Fruit fly (Drosophila melanogaster) S2 (cell line): Measurements from ENCODE around the gene Gclm.

Source experiments
- CG8478 ChIP-seq: fragments of >200 bp; optimal IDR thresholded peaks from 2 replicates; lab custom pipeline; 2018
- CTCF ChIP-seq, 2 experiments: fragments of >200 bp; optimal IDR thresholded peaks; 2 replicates each; lab custom pipeline; 2018

The Gclm gene

DNA sequence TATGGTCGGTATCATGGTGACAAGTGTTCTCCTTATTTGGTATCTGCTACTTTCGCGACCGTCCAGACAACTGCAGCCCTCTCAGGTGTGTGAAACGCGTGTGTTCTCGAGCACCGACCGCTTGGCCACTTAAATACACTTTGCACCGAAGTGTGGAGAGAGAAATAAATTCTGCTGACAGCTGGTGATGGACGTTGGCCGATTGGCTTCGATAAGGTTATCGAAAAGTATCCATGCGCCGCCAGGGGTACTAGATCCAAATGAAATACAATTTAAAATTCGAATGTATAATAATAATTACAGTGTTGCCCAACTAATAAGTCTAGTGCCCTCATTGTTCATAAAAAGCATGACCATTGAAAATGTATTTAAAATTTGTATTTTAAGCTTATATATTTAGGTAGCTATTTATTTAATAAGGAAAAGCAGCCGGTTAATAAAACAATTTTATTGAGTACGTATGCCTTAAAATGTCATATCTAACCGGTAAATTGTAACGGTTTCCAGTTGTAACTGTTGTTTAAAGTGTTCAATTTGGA lies at the start of gene Gclm, which contains the start of gene CG17625:
TSS of gene Gclm (minus strand) at position 175 of the 539 bp plus-strand sequence.
TSS of gene CG17625 (plus strand) at position 514 of the 539 bp plus-strand sequence.
- TF ChIP-seq CTCF (optimal IDR thresholded peaks at IDR 0.05; lab: Kevin White, UChicago) (no peak), CG8478 (lab: Kevin White, UChicago) (no peak)

DNA sequence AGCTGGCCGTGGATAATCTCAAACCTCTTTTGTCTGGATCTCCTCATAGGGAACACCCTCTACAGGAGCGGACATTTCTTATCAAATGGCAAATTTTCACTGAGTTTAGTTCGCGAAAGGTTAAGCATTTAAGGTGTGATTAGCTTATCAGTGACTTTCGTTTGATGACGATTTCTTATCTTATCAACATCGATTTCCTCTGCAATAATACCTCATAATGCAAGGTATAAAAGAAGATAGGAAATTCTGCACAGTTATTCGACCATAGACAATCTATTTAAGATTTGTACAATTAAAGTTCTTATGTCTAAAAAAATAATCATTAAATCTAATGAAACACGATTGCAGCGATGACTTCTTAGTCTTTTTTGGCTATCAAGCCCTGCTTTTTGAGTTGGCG lies 47.4 kb upstream of the Gclm start, which contains the start of gene Takl2:
TSS of gene Takl2 (minus strand) at position 101 of the 400 bp plus-strand sequence.
- no peak for TF ChIP-seq CTCF (optimal IDR thresholded peaks at IDR 0.05; lab: Kevin White, UChicago)
- no peak for TF ChIP-seq CG8478 (lab: Kevin White, UChicago)

DNA sequence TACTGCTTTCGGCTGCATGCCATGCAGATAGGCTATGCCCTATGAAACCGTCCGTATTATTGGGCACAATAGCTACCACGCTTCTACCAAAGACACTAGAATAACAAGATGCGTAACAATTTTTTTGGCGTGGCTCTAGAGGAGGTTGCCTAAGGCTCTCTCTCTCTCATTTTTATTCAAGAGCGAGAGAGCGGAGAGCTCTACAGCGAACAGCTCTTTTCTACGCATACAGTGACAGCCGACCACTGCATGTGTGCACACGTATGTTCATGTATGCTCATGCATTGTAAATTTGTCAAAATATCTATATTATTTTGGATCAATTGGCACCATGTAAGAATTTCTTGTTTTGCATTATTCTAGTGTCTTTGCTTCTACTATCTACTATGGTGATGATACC lies 46.7 kb upstream of the Gclm start:
- TF ChIP-seq CG8478 (lab: Kevin White, UChicago): no peak
- no peak for TF ChIP-seq CTCF (optimal IDR thresholded peaks at IDR 0.05; lab: Kevin White, UChicago)

DNA sequence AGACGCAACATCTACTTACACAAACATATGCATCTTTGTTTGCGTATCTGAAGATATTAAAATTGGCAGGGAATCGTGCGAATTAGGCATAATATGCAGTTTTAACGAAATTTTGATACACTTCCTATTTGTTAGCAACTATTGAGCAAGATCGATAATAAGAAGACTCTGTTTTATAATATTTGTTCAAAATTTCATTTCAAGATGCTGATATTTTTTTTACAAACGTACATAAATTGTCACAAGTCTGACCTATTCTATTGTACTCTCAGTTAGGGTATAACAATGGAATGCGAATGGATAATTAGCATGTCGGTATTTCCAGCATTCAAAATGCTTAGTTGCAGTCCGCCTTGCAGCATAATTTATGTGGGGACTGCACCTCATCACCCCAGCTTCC lies 41.5 kb upstream of the Gclm start:
- TF ChIP-seq CTCF (optimal IDR thresholded peaks at IDR 0.05; lab: Kevin White, UChicago) (no peak), CG8478 (lab: Kevin White, UChicago) (no peak)

DNA sequence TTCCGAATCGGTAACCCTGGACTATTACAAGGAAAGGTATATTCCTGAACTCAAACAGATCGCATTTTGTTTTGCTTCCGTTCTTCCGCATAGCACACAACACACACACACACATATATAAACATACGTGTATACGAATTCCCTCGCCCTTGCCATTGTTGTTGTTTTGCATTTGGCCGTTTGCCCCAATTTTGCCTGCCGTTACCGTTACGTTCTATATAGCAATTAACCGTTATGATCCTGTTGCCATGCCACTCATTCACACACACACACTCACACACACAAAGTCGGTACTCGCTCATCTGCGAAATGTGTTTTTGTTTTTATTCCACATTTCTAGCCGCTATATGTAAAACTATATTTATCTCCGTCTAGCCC lies 41.1 kb upstream of the Gclm start:
- TF ChIP-seq CG8478 (lab: Kevin White, UChicago): no peak
- TF ChIP-seq CTCF (optimal IDR thresholded peaks at IDR 0.05; lab: Kevin White, UChicago): no peak

DNA sequence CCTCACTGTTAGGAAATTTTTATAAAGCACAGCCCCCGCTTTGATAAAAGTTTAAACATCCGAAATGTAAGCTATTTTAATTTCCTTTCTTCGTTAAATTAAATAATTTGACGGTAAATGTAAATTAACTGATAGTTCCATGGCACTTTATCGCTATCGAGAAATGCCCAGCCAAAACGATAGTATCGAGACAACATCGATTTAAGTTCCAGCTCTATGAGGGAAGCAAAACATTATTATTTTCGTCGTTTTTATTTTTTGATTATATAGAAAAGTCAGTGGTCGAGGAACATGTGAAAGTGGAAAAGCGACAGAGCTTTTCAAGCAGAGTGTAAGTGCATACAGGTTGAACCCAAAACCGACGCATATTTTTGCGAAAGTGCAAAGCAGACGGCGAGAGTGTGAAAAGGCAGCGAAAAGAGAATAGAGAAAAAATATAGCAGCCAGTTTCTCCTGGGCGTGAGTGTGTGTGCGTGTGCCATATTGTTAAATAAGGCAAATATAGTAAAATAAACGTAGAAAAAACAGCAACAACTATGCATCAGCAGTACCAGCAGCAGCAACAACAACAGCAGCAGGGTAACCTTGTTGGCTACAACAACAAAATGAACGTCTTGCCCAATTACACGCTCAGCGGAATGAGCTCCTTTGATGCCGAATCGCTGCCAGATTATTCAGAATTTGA lies 40.6 kb upstream of the Gclm start, which contains the start of gene CG45049:
TSS of gene CG45049 (plus strand) at position 197 of the 685 bp plus-strand sequence.
- TF ChIP-seq CTCF (optimal IDR thresholded peaks at IDR 0.05; lab: Kevin White, UChicago): no peak
- TF ChIP-seq CG8478 (lab: Kevin White, UChicago): no peak

DNA sequence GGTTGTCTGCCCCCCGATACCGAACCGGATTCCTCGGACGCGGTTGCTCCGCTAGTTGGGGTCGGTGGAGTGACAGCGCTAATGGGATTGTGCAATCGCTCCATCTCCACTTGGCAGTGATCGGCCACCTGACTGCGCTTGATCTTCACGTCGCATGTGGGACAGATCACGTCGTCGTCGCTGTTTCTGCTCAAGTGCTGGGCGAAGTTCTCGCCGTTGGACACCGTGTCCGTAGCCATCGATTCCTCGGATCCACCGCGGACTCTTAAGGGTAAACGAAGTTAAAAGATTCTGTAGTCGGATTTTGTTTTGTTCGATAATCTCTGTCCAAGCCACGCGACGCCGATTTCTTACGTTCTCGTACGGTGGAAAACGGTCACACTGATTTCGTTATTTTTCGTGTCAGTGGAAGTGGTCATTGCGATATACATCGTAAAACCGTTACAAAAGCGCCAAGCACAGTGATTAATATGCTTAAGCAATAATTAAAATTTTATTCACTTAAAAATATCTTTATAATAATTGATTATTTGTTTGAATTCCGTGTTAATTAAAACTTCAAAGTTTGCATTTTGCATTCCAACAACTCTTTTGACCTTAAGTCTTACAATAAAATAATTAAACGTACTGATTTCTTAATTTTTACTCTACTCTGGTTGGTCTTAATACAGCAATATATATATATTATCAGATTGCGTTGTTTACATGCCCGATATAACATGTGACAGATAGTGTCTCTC lies 39.9 kb upstream of the Gclm start, which contains the start of gene RNF220:
TSS of gene RNF220 (minus strand) at position 384 of the 740 bp plus-strand sequence.
- TF ChIP-seq CG8478 (lab: Kevin White, UChicago) (no peak), CTCF (optimal IDR thresholded peaks at IDR 0.05; lab: Kevin White, UChicago) (peak; percentile 2 to 34)

DNA sequence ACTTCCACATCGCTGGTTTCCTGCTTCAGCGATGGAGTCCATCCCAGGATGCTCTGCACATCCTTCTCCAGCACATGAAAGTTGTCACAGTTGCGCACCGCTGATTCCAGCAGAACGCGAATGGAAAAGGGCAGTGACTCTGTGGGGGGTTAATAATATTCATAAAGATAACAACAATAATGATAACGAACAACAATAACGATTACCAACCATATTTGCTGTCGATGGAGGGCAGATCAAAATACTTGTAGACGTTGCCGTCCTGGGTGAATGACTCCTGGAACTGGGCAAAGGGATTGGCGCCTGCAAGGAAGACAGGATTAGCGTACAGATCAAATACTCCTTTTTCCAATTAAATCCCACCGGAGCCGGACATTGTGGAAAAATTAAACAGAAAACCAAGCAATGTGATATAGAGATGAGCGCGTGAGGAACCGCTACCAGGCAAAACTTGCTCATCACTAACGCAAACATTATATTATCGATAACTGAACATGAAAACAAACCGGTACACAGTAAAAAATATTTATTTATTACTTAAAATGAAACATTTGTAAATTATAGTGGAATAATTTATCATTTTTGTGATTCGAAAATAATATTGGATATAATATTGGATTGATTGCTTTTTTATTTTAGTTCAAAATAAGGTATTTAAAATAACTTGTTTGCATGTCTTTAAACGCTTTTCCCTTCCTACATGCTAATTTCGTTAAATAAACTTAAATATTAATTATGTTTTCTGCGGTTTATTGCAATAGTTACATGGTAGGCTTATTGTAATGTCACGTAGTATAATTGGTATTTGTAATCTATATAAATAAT lies 38.1 kb upstream of the Gclm start, which contains the start of gene Irp-1A:
TSS of gene Irp-1A (minus strand) at position 439 of the 825 bp plus-strand sequence.
- TF ChIP-seq CTCF (optimal IDR thresholded peaks at IDR 0.05; lab: Kevin White, UChicago): no peak
- no peak for TF ChIP-seq CG8478 (lab: Kevin White, UChicago)

DNA sequence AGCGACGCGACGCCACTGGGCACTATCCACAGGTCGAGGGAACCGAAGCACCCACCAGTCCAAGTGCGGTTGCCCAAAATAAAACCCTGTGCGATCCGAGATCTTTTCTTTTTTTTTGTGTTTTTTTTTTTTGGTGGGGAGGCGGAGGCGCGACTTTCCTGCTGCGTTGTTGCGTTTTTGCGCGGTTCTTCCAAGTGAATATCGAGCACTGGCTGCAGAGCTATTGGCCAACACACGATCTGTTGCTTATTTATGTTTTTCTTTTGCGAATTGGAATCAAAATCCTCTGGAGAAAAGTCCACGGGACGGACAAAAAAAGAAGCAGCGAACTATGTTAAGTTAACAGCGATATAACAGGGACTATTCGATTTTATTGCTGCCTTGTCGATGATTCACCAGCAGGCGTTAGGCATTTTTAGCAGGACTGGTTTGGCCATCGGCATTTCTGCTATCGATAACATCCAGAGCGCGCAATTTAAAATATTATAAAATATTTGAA lies 34.5 kb upstream of the Gclm start, which contains the start of gene wge:
TSS of gene wge (minus strand) at position 343 of the 499 bp plus-strand sequence.
- TF ChIP-seq CG8478 (lab: Kevin White, UChicago): no peak
- TF ChIP-seq CTCF (optimal IDR thresholded peaks at IDR 0.05; lab: Kevin White, UChicago): peak in 1 of 2 experiments; percentile 21

DNA sequence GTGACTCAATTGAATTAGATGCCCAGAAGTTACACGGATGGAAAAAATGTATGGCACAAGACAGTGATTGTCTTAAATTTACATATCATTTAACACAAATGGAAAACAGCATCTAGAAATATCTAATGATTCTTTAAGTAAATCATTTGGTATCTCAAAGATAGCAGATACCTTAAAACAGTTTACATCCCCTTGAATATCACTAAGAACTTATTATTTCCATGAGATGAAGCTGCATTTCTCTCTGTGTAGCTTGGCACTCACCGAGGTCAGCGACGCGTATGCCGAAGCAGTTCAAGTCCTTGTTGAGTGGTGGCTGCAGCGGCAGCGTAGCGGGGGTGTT lies 33.3 kb upstream of the Gclm start:
- TF ChIP-seq CTCF (optimal IDR thresholded peaks at IDR 0.05; lab: Kevin White, UChicago) (no peak), CG8478 (lab: Kevin White, UChicago) (no peak)

DNA sequence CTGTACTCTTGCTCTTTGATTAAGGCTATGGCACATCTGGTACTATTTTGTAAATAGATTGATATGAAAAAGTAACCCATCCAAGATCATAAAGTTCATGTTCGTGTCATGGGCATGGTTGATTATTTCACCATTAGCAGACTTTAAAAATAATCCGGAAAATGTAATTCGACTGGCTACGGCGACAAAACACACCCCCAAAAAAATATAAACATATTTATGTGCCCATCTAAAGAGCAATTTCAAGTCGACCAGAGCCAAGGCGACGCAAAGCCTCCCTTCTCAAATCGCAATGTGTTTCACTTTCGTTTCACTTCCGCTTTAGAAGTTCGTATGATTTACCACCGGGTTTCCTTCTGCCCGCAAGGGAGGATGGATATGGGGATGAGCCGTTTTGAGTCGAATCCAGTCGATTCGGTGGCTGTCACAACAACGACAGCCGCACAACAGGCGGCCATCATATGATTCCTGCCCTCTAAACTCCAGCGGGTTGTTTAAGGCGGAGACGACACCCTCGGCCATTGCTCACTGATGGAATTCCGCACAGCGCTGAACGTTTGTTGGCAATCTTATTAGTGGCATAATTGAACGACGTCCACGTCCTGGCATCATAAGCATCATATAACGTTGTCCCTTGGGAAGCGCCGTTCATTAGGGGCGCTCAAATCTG lies 32.8 kb upstream of the Gclm start:
- no peak for TF ChIP-seq CTCF (optimal IDR thresholded peaks at IDR 0.05; lab: Kevin White, UChicago)

DNA sequence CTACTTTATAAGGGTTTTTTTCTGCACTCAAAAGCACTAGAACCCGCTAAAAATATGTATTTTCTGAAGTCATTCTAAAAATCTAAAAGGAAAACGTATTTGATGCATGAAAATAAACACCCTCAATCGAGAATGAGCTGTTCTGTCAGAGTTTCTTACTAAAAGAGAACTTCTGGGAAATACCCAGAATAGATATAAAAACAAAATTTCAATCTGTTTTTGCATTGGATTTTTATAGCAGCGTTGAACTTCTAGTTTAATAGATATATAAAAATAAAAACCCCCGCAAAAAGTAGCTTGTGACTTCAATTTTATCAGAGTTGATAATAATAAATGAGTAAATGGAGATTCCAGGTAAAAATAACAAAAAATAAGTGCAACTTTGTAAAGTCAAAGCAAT lies 32.1 kb upstream of the Gclm start:
- TF ChIP-seq CTCF (optimal IDR thresholded peaks at IDR 0.05; lab: Kevin White, UChicago) (no peak), CG8478 (lab: Kevin White, UChicago) (no peak)

DNA sequence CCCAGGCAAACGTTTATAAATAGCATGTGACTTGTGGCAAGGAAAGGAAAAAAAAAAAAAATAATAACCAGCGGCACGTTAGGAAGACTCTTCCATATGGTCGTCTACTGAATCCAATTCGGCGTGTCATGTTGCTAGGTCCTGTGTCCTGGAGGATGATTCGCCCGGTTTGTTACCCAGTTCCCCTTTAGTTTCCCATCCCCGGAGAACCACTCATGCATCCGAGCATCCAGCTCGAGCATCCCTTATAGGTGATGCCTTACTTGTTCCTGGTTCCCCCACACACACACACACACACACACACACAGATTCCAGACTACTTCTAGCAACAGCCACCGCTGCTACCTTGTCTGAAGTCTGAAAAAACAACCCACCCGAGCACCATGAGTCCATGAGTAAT lies 31.6 kb upstream of the Gclm start:
- no peak for TF ChIP-seq CG8478 (lab: Kevin White, UChicago)
- no peak for TF ChIP-seq CTCF (optimal IDR thresholded peaks at IDR 0.05; lab: Kevin White, UChicago)
